Fruit fly (Drosophila melanogaster): ENCODE measurements around the gene Sf3b5.
A peak's percentile ranks its signal among the peaks of the same experiment; 100 is the strongest.

Gene Sf3b5

DNA sequence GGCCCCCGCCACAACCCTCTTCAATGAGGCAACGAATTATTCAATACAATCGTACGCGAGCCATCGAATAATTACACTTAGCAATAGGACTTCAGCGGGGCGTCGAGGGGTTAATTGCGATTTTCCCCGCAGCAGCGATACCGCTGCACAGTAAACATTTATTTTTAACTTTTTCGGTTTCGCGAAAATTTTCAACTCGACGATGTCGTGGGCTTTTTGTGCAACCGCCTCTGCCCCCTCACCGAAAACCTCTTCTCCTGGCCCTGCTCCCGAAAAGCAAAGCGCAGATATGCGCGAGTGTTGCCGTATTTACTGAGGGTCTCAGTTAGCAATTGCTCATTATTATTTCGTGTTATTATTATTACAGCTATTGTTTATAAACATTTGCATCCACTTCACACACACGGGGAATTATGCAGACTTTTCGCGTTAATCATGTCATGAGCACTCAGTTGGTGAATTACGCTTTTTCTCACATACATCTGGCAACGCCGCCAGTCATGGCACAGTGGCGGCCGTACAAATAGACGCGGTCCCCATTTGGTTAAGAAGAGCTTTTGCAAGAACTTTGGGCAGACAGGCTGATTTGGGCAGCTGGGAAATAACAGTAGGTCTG, 1.3 kb downstream of the Sf3b5 start (continued):
- TF ChIP-seq Xbp1 (GFP tag; optimal IDR thresholded peaks at IDR 0.05) = peak; percentile 62
- peak; percentile 76 for TF ChIP-seq HmgZ (tag; optimal IDR thresholded peaks at IDR 0.05)
- peak; percentile 45 for TF ChIP-seq ewg (GFP tag; optimal IDR thresholded peaks at IDR 0.05)
- TF ChIP-seq tll (GFP tag; optimal IDR thresholded peaks at IDR 0.05) = no peak
- peak; percentile 52 for TF ChIP-seq CG13424 (tag; optimal IDR thresholded peaks at IDR 0.05)
- TF ChIP-seq Mrtf (GFP tag; IDR thresholded peaks at IDR 0.05) = 0 out of 3 replicates have a peak, but pooled peaks have one; percentile 20
- TF ChIP-seq ranshi (GFP tag; IDR thresholded peaks at IDR 0.05) = peak; percentile 29; the same call in 1 of the 2 replicates
- TF ChIP-seq sisA (GFP tag; IDR thresholded peaks at IDR 0.05) = peak; percentile 35; the same call in 1 of the 2 replicates
- TF ChIP-seq gfzf (GFP tag; optimal IDR thresholded peaks at IDR 0.05) = peak; percentile 14
- peak; percentile 52 for TF ChIP-seq Dek (tag; optimal IDR thresholded peaks at IDR 0.05)
- peak; percentile 46 for TF ChIP-seq ems (GFP tag; optimal IDR thresholded peaks at IDR 0.05)
- peak; percentile 82 for TF ChIP-seq lilli (GFP tag; optimal IDR thresholded peaks at IDR 0.05)
- TF ChIP-seq fu2 (GFP tag; optimal IDR thresholded peaks at IDR 0.05) = peak; percentile 53
- TF ChIP-seq CG4854 (GFP tag; optimal IDR thresholded peaks at IDR 0.05) = peak; percentile 17
- peak; percentile 19 for TF ChIP-seq her (GFP tag; optimal IDR thresholded peaks at IDR 0.05)
- TF ChIP-seq CG5180 (GFP tag; optimal IDR thresholded peaks at IDR 0.05) = no peak
- TF ChIP-seq row (GFP tag; IDR thresholded peaks at IDR 0.05) = peak; percentile 56
- TF ChIP-seq Sin3A (optimal IDR thresholded peaks at IDR 0.05) = peak; percentile 38
- peak; percentile 12 for TF ChIP-seq CG2875 (GFP tag; optimal IDR thresholded peaks at IDR 0.05)
- TF ChIP-seq Asciz (GFP tag; optimal IDR thresholded peaks at IDR 0.05) = no peak
- TF ChIP-seq CG11456 (GFP tag; IDR thresholded peaks at IDR 0.05) = 0 out of 3 replicates have a peak, but pooled peaks have one; percentile 21
- TF ChIP-seq CG4617 (GFP tag; optimal IDR thresholded peaks at IDR 0.05; ENCODE audit: borderline replicate concordance) = peak; percentile 83
- peak; percentile 58 for TF ChIP-seq CG9932 (GFP tag; IDR thresholded peaks at IDR 0.05)
- peak; percentile 89 for TF ChIP-seq YL-1 (GFP tag; optimal IDR thresholded peaks at IDR 0.05)
- TF ChIP-seq CG34376 (GFP tag; optimal IDR thresholded peaks at IDR 0.05) = peak; percentile 73
- TF ChIP-seq Dll (GFP tag; IDR thresholded peaks at IDR 0.05; ENCODE audit: partially characterized antibody) = peak; percentile 46; the same call in 1 of the 4 replicates
- peak; percentile 9 for TF ChIP-seq CG6765 (GFP tag; optimal IDR thresholded peaks at IDR 0.05)
- TF ChIP-seq insv (GFP tag; optimal IDR thresholded peaks at IDR 0.05) = peak in 1 of 2 experiments; percentile 15
- peak; percentile 49 for TF ChIP-seq CG6689 (GFP tag; IDR thresholded peaks at IDR 0.05)
- TF ChIP-seq sr (GFP tag; IDR thresholded peaks at IDR 0.05) = 0 out of 3 replicates have a peak, but pooled peaks have one; percentile 53
- TF ChIP-seq az2 (GFP tag; optimal IDR thresholded peaks at IDR 0.05) = no peak
- peak; percentile 46; the same call in 1 of the 2 replicates for TF ChIP-seq Scr (GFP tag; IDR thresholded peaks at IDR 0.05; ENCODE audit: partially characterized antibody)
- TF ChIP-seq CG16813 (GFP tag; IDR thresholded peaks at IDR 0.05; ENCODE audit: partially characterized antibody) = no peak
- TF ChIP-seq CG8944 (GFP tag; optimal IDR thresholded peaks at IDR 0.05) = peak; percentile 47
- peak; percentile 57 to 62 for TF ChIP-seq dpn (GFP tag; optimal IDR thresholded peaks at IDR 0.05)
- TF ChIP-seq CG9727 (GFP tag; optimal IDR thresholded peaks at IDR 0.05) = peak; percentile 26
- peak; percentile 48; the same call in 1 of the 2 replicates for TF ChIP-seq vvl (GFP tag; IDR thresholded peaks at IDR 0.05)
- no peak for TF ChIP-seq CG2199 (GFP tag; IDR thresholded peaks at IDR 0.05)
- TF ChIP-seq pum (GFP tag; optimal IDR thresholded peaks at IDR 0.05) = peak; percentile 28
- peak in 1 of 2 experiments; percentile 38 for TF ChIP-seq Trl (optimal IDR thresholded peaks at IDR 0.05)
- peak; percentile 67 for TF ChIP-seq Trl (GFP tag; optimal IDR thresholded peaks at IDR 0.05)
- TF ChIP-seq bab2 (GFP tag; optimal IDR thresholded peaks at IDR 0.05) = peak; percentile 38
- no peak for TF ChIP-seq fd64A (GFP tag; optimal IDR thresholded peaks at IDR 0.05)
- peak; percentile 16 for TF ChIP-seq CG30020 (tag; optimal IDR thresholded peaks at IDR 0.05)
- peak; percentile 33 for TF ChIP-seq CG13296 (GFP tag; optimal IDR thresholded peaks at IDR 0.05)
- TF ChIP-seq CG3847 (GFP tag; IDR thresholded peaks at IDR 0.05) = peak; percentile 62
- TF ChIP-seq HmgD (GFP tag; optimal IDR thresholded peaks at IDR 0.05) = peak; percentile 73
- peak; percentile 28 for TF ChIP-seq CG9817 (tag; optimal IDR thresholded peaks at IDR 0.05)
- peak; percentile 27 for TF ChIP-seq Atf3 (GFP tag; optimal IDR thresholded peaks at IDR 0.05)

Data from whole organism, embryonic.